Worm (Caenorhabditis elegans) whole organism, early embryonic: ENCODE results near the gene F22E12.3.

Experiments used
- F13C5.2 ChIP-seq: sonication (generic microtip); optimal IDR thresholded peaks from 2 replicates; lab custom pipeline; 2017; ENCODE audit warnings: mild to moderate bottlenecking, missing genetic modification characterization, inconsistent platforms, missing compliant biosample characterization
- aly-1 ChIP-seq: sonication (generic microtip); optimal IDR thresholded peaks from 2 replicates; lab custom pipeline; 2016; ENCODE audit warnings: missing genetic modification characterization, missing compliant biosample characterization
- ama-1 ChIP-seq: fragments of 150-350 bp; optimal IDR thresholded peaks from 2 replicates; lab custom pipeline; 2014
- ceh-13 ChIP-seq: fragments of 200-800 bp; sonication (Bioruptor generic); optimal IDR thresholded peaks from 2 replicates; lab custom pipeline; 2018; ENCODE audit warnings: mild to moderate bottlenecking, missing genetic modification characterization, missing compliant biosample characterization
- ets-7 ChIP-seq: sonication (generic microtip); optimal IDR thresholded peaks from 2 replicates; lab custom pipeline; 2016; ENCODE audit warnings: missing genotype, missing genetic modification characterization, missing compliant biosample characterization
- hmbx-1 ChIP-seq: sonication (generic microtip); optimal IDR thresholded peaks from 2 replicates; lab custom pipeline; 2016; ENCODE audit warnings: mild to moderate bottlenecking, missing genetic modification characterization, missing compliant biosample characterization
- hmg-4 ChIP-seq: fragments of 200-800 bp; sonication (Bioruptor generic); optimal IDR thresholded peaks from 2 replicates; lab custom pipeline; 2018; ENCODE audit warnings: mild to moderate bottlenecking, missing genetic modification characterization, missing compliant biosample characterization
- scrt-1 ChIP-seq: fragments of 200-800 bp; sonication (Bioruptor generic); IDR thresholded peaks from 2 replicates; pipeline ENCODE4 v1.3.6; 2022; ENCODE audit warnings: missing genetic modification characterization, missing compliant biosample characterization
- tbx-11 ChIP-seq: fragments of 200-800 bp; sonication (Bioruptor generic); IDR thresholded peaks from 2 replicates; pipeline ENCODE4 v1.3.6; 2022; ENCODE audit warnings: missing genetic modification characterization, missing compliant biosample characterization
- tra-4 ChIP-seq: sonication (generic microtip); optimal IDR thresholded peaks from 2 replicates; lab custom pipeline; 2017; ENCODE audit warnings: missing genetic modification characterization, missing compliant biosample characterization

DNA sequence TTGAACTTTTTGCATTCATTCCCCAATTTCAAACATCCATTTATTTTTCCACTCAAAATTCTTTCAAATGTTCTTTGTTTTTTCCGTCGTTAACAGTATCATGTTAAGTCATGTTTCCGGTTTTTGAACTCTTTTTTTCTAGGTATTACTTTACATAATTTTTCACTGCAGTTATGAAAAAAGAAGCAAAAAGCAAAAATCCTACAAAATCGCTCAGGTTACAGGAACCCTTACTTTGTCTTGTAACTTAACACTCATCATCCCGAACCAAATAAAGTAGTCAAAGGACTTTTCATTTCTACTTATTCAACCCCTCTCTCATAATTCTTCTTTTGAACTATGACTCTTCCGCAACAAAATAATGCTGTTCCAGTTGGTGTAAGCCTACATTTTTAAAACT is 28.3 kb upstream of the F22E12.3 start, which contains the start of gene aqp-5:
- no peak for TF ChIP-seq ama-1 (lab: Kevin White, UChicago)
- TF ChIP-seq aly-1 (tag; lab: Kevin White, UChicago) = no peak
- TF ChIP-seq scrt-1 (GFP tag; lab: Robert Waterston, UW) = no peak
- TF ChIP-seq hmg-4 (GFP tag; lab: Kevin White, UChicago) = no peak
- TF ChIP-seq tbx-11 (GFP tag; lab: Robert Waterston, UW) = no peak
- no peak for TF ChIP-seq ets-7 (tag; lab: Kevin White, UChicago)
- TF ChIP-seq hmbx-1 (tag; lab: Kevin White, UChicago) = no peak
- no peak for TF ChIP-seq ceh-13 (GFP tag; lab: Kevin White, UChicago)
- TF ChIP-seq F13C5.2 = no peak
- no peak for TF ChIP-seq tra-4
